Worm (Caenorhabditis elegans) whole organism, late embryonic: ENCODE measurements around the gene snfc-5.

Experiments
- C08G9.2 ChIP-seq: sonication (generic microtip); optimal IDR thresholded peaks from 2 replicates; lab custom pipeline; 2016; ENCODE audit warnings: mild to moderate bottlenecking, missing genetic modification characterization, moderate library complexity, missing compliant biosample characterization
- C38D4.7 ChIP-seq: fragments of 200-800 bp; sonication (Bioruptor generic); optimal IDR thresholded peaks from 2 replicates; lab custom pipeline; 2018; ENCODE audit warnings: mild to moderate bottlenecking, missing genetic modification characterization, moderate library complexity, missing compliant biosample characterization
- F13H6.1 ChIP-seq: sonication (generic microtip); optimal IDR thresholded peaks from 2 replicates; lab custom pipeline; 2016; ENCODE audit warnings: missing genetic modification characterization, missing compliant biosample characterization
- K02D7.2 ChIP-seq: sonication (generic microtip); optimal IDR thresholded peaks from 2 replicates; lab custom pipeline; 2017; ENCODE audit warnings: mild to moderate bottlenecking, missing genetic modification characterization, missing compliant biosample characterization
- K09A11.1 ChIP-seq: sonication (generic microtip); optimal IDR thresholded peaks from 2 replicates; lab custom pipeline; 2017; ENCODE audit warnings: antibody characterized with exemption, mild to moderate bottlenecking, missing genetic modification characterization, missing compliant biosample characterization; ENCODE audit not compliant: insufficient read depth
- T23F11.4 ChIP-seq: fragments of 200-800 bp; sonication (Bioruptor generic); optimal IDR thresholded peaks from 2 replicates; lab custom pipeline; 2018; ENCODE audit warnings: mild to moderate bottlenecking, missing genetic modification characterization, missing compliant biosample characterization
- ahr-1 ChIP-seq: sonication (generic microtip); optimal IDR thresholded peaks from 2 replicates; lab custom pipeline; 2016; ENCODE audit warnings: missing genetic modification characterization, missing compliant biosample characterization
- ama-1 ChIP-seq: fragments of 150-350 bp; optimal IDR thresholded peaks from 2 replicates; lab custom pipeline; 2014
- ceh-14 ChIP-seq: sonication (generic microtip); optimal IDR thresholded peaks from 2 replicates; lab custom pipeline; 2016; ENCODE audit warnings: missing genotype, missing genetic modification characterization, missing compliant biosample characterization
- ceh-18 ChIP-seq: sonication (generic microtip); optimal IDR thresholded peaks from 2 replicates; lab custom pipeline; 2016; ENCODE audit warnings: missing genetic modification characterization, missing compliant biosample characterization
- ceh-31 ChIP-seq: sonication (generic microtip); optimal IDR thresholded peaks from 2 replicates; lab custom pipeline; 2016; ENCODE audit warnings: missing genetic modification characterization, missing compliant biosample characterization
- ceh-34 ChIP-seq: sonication (generic microtip); optimal IDR thresholded peaks from 2 replicates; lab custom pipeline; 2016; ENCODE audit warnings: mild to moderate bottlenecking, missing genetic modification characterization, missing compliant biosample characterization
- ceh-48 ChIP-seq: sonication (generic microtip); optimal IDR thresholded peaks from 2 replicates; lab custom pipeline; 2016; ENCODE audit warnings: missing genetic modification characterization, inconsistent platforms, missing compliant biosample characterization
- ceh-6 ChIP-seq: fragments of 200-800 bp; sonication (Bioruptor generic); optimal IDR thresholded peaks from 2 replicates; lab custom pipeline; 2018; ENCODE audit warnings: mild to moderate bottlenecking, missing genetic modification characterization, missing compliant biosample characterization
- ceh-9 ChIP-seq: sonication (generic microtip); optimal IDR thresholded peaks from 2 replicates; lab custom pipeline; 2016; ENCODE audit warnings: mild to moderate bottlenecking, missing genetic modification characterization, inconsistent platforms, missing compliant biosample characterization
- dve-1 ChIP-seq: sonication (generic microtip); optimal IDR thresholded peaks from 2 replicates; lab custom pipeline; 2017; ENCODE audit warnings: antibody characterized with exemption, mild to moderate bottlenecking, missing genetic modification characterization, missing compliant biosample characterization
- eyg-1 ChIP-seq: sonication (generic microtip); optimal IDR thresholded peaks from 2 replicates; lab custom pipeline; 2016; ENCODE audit warnings: missing genotype, missing genetic modification characterization, missing compliant biosample characterization
- fkh-10 ChIP-seq: fragments of 150-350 bp; optimal IDR thresholded peaks from 2 replicates; lab custom pipeline; 2014; ENCODE audit warnings: missing biosample characterization, missing genetic modification reagents, missing genetic modification characterization
- fkh-6 ChIP-seq: sonication (generic microtip); optimal IDR thresholded peaks from 2 replicates; lab custom pipeline; 2016; ENCODE audit warnings: missing genetic modification characterization, missing compliant biosample characterization
- gmeb-2 ChIP-seq: sonication (generic microtip); optimal IDR thresholded peaks from 2 replicates; lab custom pipeline; 2016; ENCODE audit warnings: missing genetic modification characterization, inconsistent platforms, missing compliant biosample characterization
- hlh-6 ChIP-seq: sonication (generic microtip); optimal IDR thresholded peaks from 2 replicates; lab custom pipeline; 2016; ENCODE audit warnings: missing genotype, missing genetic modification characterization, missing compliant biosample characterization
- hlh-8 ChIP-seq: sonication (generic microtip); optimal IDR thresholded peaks from 2 replicates; lab custom pipeline; 2016; ENCODE audit warnings: missing genotype, missing genetic modification characterization, missing compliant biosample characterization
- lim-6 ChIP-seq: sonication (generic microtip); optimal IDR thresholded peaks from 2 replicates; lab custom pipeline; 2016; ENCODE audit warnings: missing genetic modification characterization, missing compliant biosample characterization
- lin-11 ChIP-seq: fragments of 200-800 bp; sonication (Bioruptor generic); optimal IDR thresholded peaks from 2 replicates; lab custom pipeline; 2018; ENCODE audit warnings: mild to moderate bottlenecking, missing genetic modification characterization, missing compliant biosample characterization
- nhr-232 ChIP-seq: sonication (generic microtip); optimal IDR thresholded peaks from 2 replicates; lab custom pipeline; 2016; ENCODE audit warnings: missing genetic modification characterization, missing compliant biosample characterization
- npax-4 ChIP-seq: sonication (generic microtip); optimal IDR thresholded peaks from 2 replicates; lab custom pipeline; 2016; ENCODE audit warnings: missing genetic modification characterization, missing compliant biosample characterization
- pag-3 ChIP-seq: sonication (generic microtip); optimal IDR thresholded peaks from 2 replicates; lab custom pipeline; 2016; ENCODE audit warnings: missing compliant biosample characterization, missing genetic modification characterization, borderline replicate concordance
- pax-1 ChIP-seq: fragments of 150-350 bp; optimal IDR thresholded peaks from 2 replicates; lab custom pipeline; 2014; ENCODE audit warnings: missing biosample characterization, missing genetic modification characterization
- pha-2 ChIP-seq: sonication (generic microtip); optimal IDR thresholded peaks from 2 replicates; lab custom pipeline; 2017; ENCODE audit warnings: mild to moderate bottlenecking, missing genetic modification characterization, missing compliant biosample characterization
- pha-4 ChIP-seq: fragments of 150-350 bp; optimal IDR thresholded peaks from 2 replicates; lab custom pipeline; 2018; ENCODE audit warnings: missing biosample characterization, missing genetic modification reagents, missing genetic modification characterization
- pqm-1 ChIP-seq: sonication (generic microtip); optimal IDR thresholded peaks from 2 replicates; lab custom pipeline; 2016; ENCODE audit warnings: missing genetic modification characterization, missing compliant biosample characterization
- pros-1 ChIP-seq: fragments of 150-350 bp; optimal IDR thresholded peaks from 2 replicates; lab custom pipeline; 2014; ENCODE audit warnings: missing biosample characterization, missing genetic modification reagents, missing genetic modification characterization
- ref-2 ChIP-seq: sonication (generic microtip); optimal IDR thresholded peaks from 2 replicates; lab custom pipeline; 2016; ENCODE audit warnings: missing genetic modification characterization, missing compliant biosample characterization
- rnt-1 ChIP-seq: sonication (generic microtip); optimal IDR thresholded peaks from 2 replicates; lab custom pipeline; 2016; ENCODE audit warnings: missing genetic modification characterization, missing compliant biosample characterization
- sox-4 ChIP-seq: sonication (generic microtip); optimal IDR thresholded peaks from 2 replicates; lab custom pipeline; 2017; ENCODE audit warnings: mild to moderate bottlenecking, missing genetic modification characterization, inconsistent platforms, missing compliant biosample characterization
- syd-9 ChIP-seq: sonication (generic microtip); optimal IDR thresholded peaks from 2 replicates; lab custom pipeline; 2016; ENCODE audit warnings: mild to moderate bottlenecking, missing genetic modification characterization, moderate library complexity, missing compliant biosample characterization
- tbx-2 ChIP-seq: sonication (generic microtip); optimal IDR thresholded peaks from 2 replicates; lab custom pipeline; 2016; ENCODE audit warnings: missing genetic modification characterization, missing compliant biosample characterization
- unc-3 ChIP-seq, 2 experiments: fragments of 200-800 bp in 1 of 2; sonication (Bioruptor generic) in 1 of 2; sonication (generic microtip) in 1 of 2; conservative IDR thresholded peaks in 1 of 2; optimal IDR thresholded peaks in 1 of 2; 2 replicates each; pipeline versions ENCODE4 v1.3.6 to Lab custom; 2016 to 2022; ENCODE audit warnings: missing compliant biosample characterization in 2 of 2, missing genetic modification characterization in 2 of 2, missing genetic modification reagents in 1 of 2
- unc-55 ChIP-seq: sonication (generic microtip); optimal IDR thresholded peaks from 2 replicates; lab custom pipeline; 2017; ENCODE audit warnings: missing biosample characterization, missing genetic modification reagents, missing genetic modification characterization
- ztf-16 ChIP-seq: sonication (generic microtip); optimal IDR thresholded peaks from 2 replicates; lab custom pipeline; 2017; ENCODE audit warnings: missing genetic modification characterization, missing compliant biosample characterization

The snfc-5 gene

DNA sequence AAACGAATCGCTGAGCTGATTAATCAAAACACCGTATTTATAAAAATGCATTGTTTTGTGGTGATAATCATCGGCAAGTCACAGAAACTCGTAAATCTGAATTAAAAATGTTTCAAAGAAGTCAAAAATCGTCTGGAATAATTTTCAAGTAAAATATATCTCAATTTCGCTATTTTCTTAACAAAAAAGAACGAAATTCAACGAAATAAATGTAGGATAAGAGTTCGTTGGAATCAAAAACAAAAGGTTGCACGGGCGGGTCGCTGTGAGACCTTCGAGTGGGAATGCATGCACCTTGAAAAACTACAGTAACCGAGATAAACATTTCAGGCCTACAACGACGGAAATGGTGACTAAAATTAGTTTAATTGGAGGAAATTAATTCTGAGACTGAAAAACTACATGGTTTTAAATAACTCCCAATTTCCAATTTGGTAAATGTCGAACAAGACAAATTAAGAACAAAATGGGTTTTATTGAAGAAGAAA is 29.8 kb downstream of the snfc-5 start, which contains the start of gene C28A5.1:
C28A5.1 (minus strand) TSS at position 51 of the 488 bp plus-strand sequence.
- TF ChIP-seq eyg-1 (tag; lab: Kevin White, UChicago), result no peak
- no peak for TF ChIP-seq ceh-6 (GFP tag; lab: Kevin White, UChicago)
- no peak for TF ChIP-seq T23F11.4 (GFP tag; lab: Kevin White, UChicago)

DNA sequence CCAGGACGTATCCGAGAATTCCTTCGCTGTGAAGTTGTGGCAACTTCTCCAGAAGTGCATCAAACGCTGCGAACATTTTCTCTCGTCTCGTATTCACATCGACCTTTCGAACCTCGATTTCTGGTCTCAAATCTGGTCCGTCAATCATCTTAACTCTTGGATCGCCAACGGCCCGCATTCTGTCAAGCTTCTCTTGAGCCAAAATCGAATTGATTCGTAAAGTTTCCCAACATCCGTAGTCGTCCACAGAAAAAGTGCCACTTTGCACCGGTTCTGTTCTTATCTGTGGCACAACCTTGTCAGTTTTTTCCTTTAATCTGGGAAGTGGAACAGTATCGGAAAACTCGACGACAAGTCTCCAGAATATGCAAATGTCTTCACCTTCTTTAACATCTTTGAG is 30.7 kb downstream of the snfc-5 start:
- TF ChIP-seq syd-9 (tag; lab: Kevin White, UChicago), result no peak
- TF ChIP-seq pha-2, result no peak
- no peak for TF ChIP-seq K09A11.1
- no peak for TF ChIP-seq rnt-1 (tag; lab: Kevin White, UChicago)
- no peak for TF ChIP-seq ahr-1 (tag; lab: Kevin White, UChicago)
- TF ChIP-seq C38D4.7, result no peak
- no peak for TF ChIP-seq ceh-34 (tag; lab: Kevin White, UChicago)
- no peak for TF ChIP-seq sox-4 (tag; lab: Kevin White, UChicago)
- no peak for TF ChIP-seq dve-1 (tag; lab: Kevin White, UChicago)
- TF ChIP-seq unc-55 (GFP tag; lab: Kevin White, UChicago), result no peak
- no peak for TF ChIP-seq pros-1
- TF ChIP-seq ama-1 (lab: Kevin White, UChicago), result no peak
- no peak for TF ChIP-seq ceh-18 (tag; lab: Kevin White, UChicago)
- TF ChIP-seq gmeb-2 (tag; lab: Kevin White, UChicago), result no peak
- TF ChIP-seq pha-4 (tag; lab: Kevin White, UChicago), result no peak
- TF ChIP-seq unc-3 (GFP tag; conservative IDR thresholded peaks at IDR 0.05; lab: Robert Waterston, UW), result no peak
- TF ChIP-seq unc-3 (tag; optimal IDR thresholded peaks at IDR 0.05; lab: Kevin White, UChicago), result no peak
- no peak for TF ChIP-seq ceh-31 (tag; lab: Kevin White, UChicago)
- TF ChIP-seq fkh-10 (GFP tag; lab: Kevin White, UChicago), result no peak
- no peak for TF ChIP-seq hlh-8 (tag; lab: Kevin White, UChicago)
- TF ChIP-seq T23F11.4 (GFP tag; lab: Kevin White, UChicago), result no peak

ce11 chrIII:4439493-4439983 is 35.0 kb downstream of the snfc-5 start, which contains the start of gene C28A5.2:
Gene C28A5.2, minus strand, starts transcription at chrIII:4439543.
- TF ChIP-seq syd-9 (tag; lab: Kevin White, UChicago) (no peak), sox-4 (tag; lab: Kevin White, UChicago) (no peak), hlh-6 (tag; lab: Kevin White, UChicago) (no peak), rnt-1 (tag; lab: Kevin White, UChicago) (no peak), ceh-9 (tag; lab: Kevin White, UChicago) (no peak), ceh-48 (no peak), ceh-34 (tag; lab: Kevin White, UChicago) (no peak), K02D7.2 (no peak)

ce11 chrIII:4441781-4442180 is 37.2 kb downstream of the snfc-5 start, which contains the start of gene nex-3:
Gene nex-3, plus strand, starts transcription at chrIII:4442081.
- no peak for TF ChIP-seq lim-6 (tag; lab: Kevin White, UChicago)
- TF ChIP-seq K02D7.2, result no peak
- TF ChIP-seq nhr-232, result no peak
- TF ChIP-seq pag-3 (tag; lab: Kevin White, UChicago), result no peak
- TF ChIP-seq npax-4 (tag; lab: Kevin White, UChicago), result no peak
- TF ChIP-seq ref-2 (tag; lab: Kevin White, UChicago), result no peak
- TF ChIP-seq C08G9.2, result no peak
- no peak for TF ChIP-seq sox-4 (tag; lab: Kevin White, UChicago)
- TF ChIP-seq pax-1 (tag; lab: Kevin White, UChicago), result no peak
- TF ChIP-seq fkh-6, result no peak
- no peak for TF ChIP-seq lin-11 (tag; lab: Kevin White, UChicago)
- TF ChIP-seq C38D4.7, result no peak
- no peak for TF ChIP-seq tbx-2 (tag; lab: Kevin White, UChicago)
- TF ChIP-seq ztf-16 (tag; lab: Kevin White, UChicago), result no peak
- no peak for TF ChIP-seq syd-9 (tag; lab: Kevin White, UChicago)
- no peak for TF ChIP-seq ceh-14
- TF ChIP-seq ceh-18 (tag; lab: Kevin White, UChicago), result no peak
- no peak for TF ChIP-seq ceh-48
- TF ChIP-seq F13H6.1, result no peak
- TF ChIP-seq pqm-1, result no peak
